Fruit fly (Drosophila melanogaster): Measurements from ENCODE around the gene CG18178.

- peak; percentile 4 for TF ChIP-seq kay (GFP tag; optimal IDR thresholded peaks at IDR 0.05)
- no peak for TF ChIP-seq CG12659 (GFP tag; optimal IDR thresholded peaks at IDR 0.05)
- TF ChIP-seq CG17612 (GFP tag; IDR thresholded peaks at IDR 0.05) = no peak
- no peak for TF ChIP-seq NC2α (GFP tag; optimal IDR thresholded peaks at IDR 0.05)
- no peak for TF ChIP-seq dm (GFP tag; optimal IDR thresholded peaks at IDR 0.05)
- no peak for TF ChIP-seq Poxn (GFP tag; IDR thresholded peaks at IDR 0.05)
- no peak for TF ChIP-seq CG5245 (GFP tag; optimal IDR thresholded peaks at IDR 0.05)
- TF ChIP-seq Med (GFP tag) = peak; percentile 91
- no peak for TF ChIP-seq CG17361 (GFP tag; IDR thresholded peaks at IDR 0.05)
These were observed 43.2 kb upstream of the CG18178 start for dm6 chr3L:9762036-9762597.

Data from whole organism, embryonic.